Worm (Caenorhabditis elegans) whole organism, mixed stage, embryonic: ENCODE measurements around the gene srh-74.

Experiments
- M03D4.4 ChIP-seq: sonication (generic microtip); optimal IDR thresholded peaks from 2 replicates; lab custom pipeline; 2017; ENCODE audit warnings: mild to moderate bottlenecking, missing genetic modification characterization, missing compliant biosample characterization
- bed-3 ChIP-seq: fragments of 200-800 bp; sonication (Bioruptor generic); optimal IDR thresholded peaks from 3 replicates; lab custom pipeline; 2018; ENCODE audit warnings: mild to moderate bottlenecking, missing genetic modification characterization, moderate library complexity, missing compliant biosample characterization
- blmp-1 ChIP-seq: fragments of 150-350 bp; optimal IDR thresholded peaks from 2 replicates; lab custom pipeline; 2014; ENCODE audit warnings: missing biosample characterization, missing genetic modification characterization
- ceh-39 ChIP-seq: fragments of 150-350 bp; optimal IDR thresholded peaks from 2 replicates; lab custom pipeline; 2014; ENCODE audit warnings: missing biosample characterization, missing genetic modification characterization
- ceh-43 ChIP-seq: fragments of 200-800 bp; sonication (Bioruptor generic); optimal IDR thresholded peaks from 2 replicates; lab custom pipeline; 2018; ENCODE audit warnings: mild to moderate bottlenecking, missing genetic modification characterization, moderate library complexity, missing compliant biosample characterization
- ceh-83 ChIP-seq: fragments of 200-800 bp; sonication (Bioruptor generic); optimal IDR thresholded peaks from 2 replicates; lab custom pipeline; 2018; ENCODE audit warnings: mild to moderate bottlenecking, missing genetic modification characterization, missing compliant biosample characterization
- ces-1 ChIP-seq: fragments of 150-350 bp; optimal IDR thresholded peaks from 2 replicates; lab custom pipeline; 2014; ENCODE audit warnings: missing biosample characterization, missing genetic modification reagents, missing genetic modification characterization
- cnd-1 ChIP-seq: fragments of 200-800 bp; sonication (Bioruptor generic); optimal IDR thresholded peaks from 2 replicates; lab custom pipeline; 2018; ENCODE audit warnings: mild to moderate bottlenecking, missing genetic modification characterization, missing compliant biosample characterization
- drap-1 ChIP-seq: fragments of 200-800 bp; sonication (Bioruptor generic); optimal IDR thresholded peaks from 3 replicates; lab custom pipeline; 2018; ENCODE audit warnings: mild to moderate bottlenecking, missing genetic modification characterization, missing compliant biosample characterization
- elt-1 ChIP-seq: sonication (generic microtip); optimal IDR thresholded peaks from 2 replicates; lab custom pipeline; 2017; ENCODE audit warnings: missing genetic modification characterization, mild to moderate bottlenecking, missing compliant biosample characterization, antibody characterized with exemption, moderate library complexity, borderline replicate concordance; ENCODE audit not compliant: insufficient read depth
- elt-3 ChIP-seq: fragments of 150-350 bp; optimal IDR thresholded peaks from 2 replicates; lab custom pipeline; 2014; ENCODE audit warnings: missing biosample characterization, missing genetic modification characterization
- flh-1 ChIP-seq: fragments of 200-800 bp; sonication (Bioruptor generic); optimal IDR thresholded peaks from 2 replicates; lab custom pipeline; 2018; ENCODE audit warnings: mild to moderate bottlenecking, missing genetic modification characterization, moderate library complexity, missing compliant biosample characterization
- ham-2 ChIP-seq: fragments of 200-800 bp; sonication (Bioruptor generic); optimal IDR thresholded peaks from 2 replicates; lab custom pipeline; 2018; ENCODE audit warnings: mild to moderate bottlenecking, missing genetic modification characterization, missing compliant biosample characterization
- hlh-1 ChIP-seq: fragments of 150-350 bp; optimal IDR thresholded peaks from 2 replicates; lab custom pipeline; 2014; ENCODE audit warnings: missing biosample characterization, missing genetic modification reagents, missing genetic modification characterization
- lin-13 ChIP-seq: fragments of 150-350 bp; optimal IDR thresholded peaks from 2 replicates; lab custom pipeline; 2014; ENCODE audit warnings: missing biosample characterization, missing genetic modification characterization
- lin-32 ChIP-seq: fragments of 200-800 bp; sonication (Bioruptor generic); optimal IDR thresholded peaks from 2 replicates; lab custom pipeline; 2018; ENCODE audit warnings: mild to moderate bottlenecking, missing genetic modification characterization, missing compliant biosample characterization
- lsy-2 ChIP-seq: fragments of 150-350 bp; optimal IDR thresholded peaks from 2 replicates; lab custom pipeline; 2014; ENCODE audit warnings: missing biosample characterization, missing genetic modification characterization
- mab-5 ChIP-seq: fragments of 150-350 bp; optimal IDR thresholded peaks from 2 replicates; lab custom pipeline; 2014; ENCODE audit warnings: missing biosample characterization, missing genetic modification characterization
- mep-1 ChIP-seq: fragments of 150-350 bp; optimal IDR thresholded peaks from 2 replicates; lab custom pipeline; 2017; ENCODE audit warnings: missing biosample characterization, missing genetic modification reagents, missing genetic modification characterization, inconsistent platforms
- mls-2 ChIP-seq: sonication (generic microtip); optimal IDR thresholded peaks from 2 replicates; lab custom pipeline; 2016; ENCODE audit warnings: mild to moderate bottlenecking, missing genetic modification characterization, moderate library complexity, missing compliant biosample characterization
- nhr-12 ChIP-seq: fragments of 150-350 bp; optimal IDR thresholded peaks from 2 replicates; lab custom pipeline; 2014; ENCODE audit warnings: missing biosample characterization, missing genetic modification characterization
- nhr-2 ChIP-seq: fragments of 150-350 bp; optimal IDR thresholded peaks from 2 replicates; lab custom pipeline; 2014; ENCODE audit warnings: missing biosample characterization, missing genetic modification characterization
- nhr-237 ChIP-seq: fragments of 150-350 bp; optimal IDR thresholded peaks from 2 replicates; lab custom pipeline; 2014; ENCODE audit warnings: missing biosample characterization, missing genetic modification characterization
- nhr-28 ChIP-seq: fragments of 150-350 bp; optimal IDR thresholded peaks from 2 replicates; lab custom pipeline; 2014; ENCODE audit warnings: missing biosample characterization, missing genetic modification characterization
- nhr-76 ChIP-seq: sonication (generic microtip); optimal IDR thresholded peaks from 2 replicates; lab custom pipeline; 2017; ENCODE audit warnings: missing biosample characterization, missing genetic modification characterization
- pha-4 ChIP-seq: fragments of 150-350 bp; optimal IDR thresholded peaks from 2 replicates; lab custom pipeline; 2018; ENCODE audit warnings: missing biosample characterization, missing genetic modification reagents, missing genetic modification characterization
- sem-2 ChIP-seq: fragments of 200-800 bp; sonication (Bioruptor generic); optimal IDR thresholded peaks from 2 replicates; lab custom pipeline; 2018; ENCODE audit warnings: mild to moderate bottlenecking, missing genetic modification characterization, missing compliant biosample characterization
- snpc-4 ChIP-seq: fragments of 150-350 bp; optimal IDR thresholded peaks from 2 replicates; lab custom pipeline; 2014; ENCODE audit warnings: missing biosample characterization, missing genetic modification characterization
- sptf-1 ChIP-seq: sonication (generic microtip); optimal IDR thresholded peaks from 2 replicates; lab custom pipeline; 2017; ENCODE audit warnings: mild to moderate bottlenecking, missing genetic modification characterization, moderate library complexity, missing compliant biosample characterization
- tbx-8 ChIP-seq: fragments of 200-800 bp; sonication (Bioruptor generic); optimal IDR thresholded peaks from 2 replicates; lab custom pipeline; 2018; ENCODE audit warnings: mild to moderate bottlenecking, missing genetic modification characterization, moderate library complexity, missing compliant biosample characterization
- unc-120 ChIP-seq: sonication (generic microtip); optimal IDR thresholded peaks from 2 replicates; lab custom pipeline; 2017; ENCODE audit warnings: missing genetic modification characterization, missing compliant biosample characterization; ENCODE audit not compliant: poor library complexity, severe bottlenecking
- unc-39 ChIP-seq: fragments of 150-350 bp; optimal IDR thresholded peaks from 2 replicates; lab custom pipeline; 2014; ENCODE audit warnings: missing biosample characterization, missing genetic modification characterization
- unc-62 ChIP-seq: fragments of 150-350 bp; optimal IDR thresholded peaks from 2 replicates; lab custom pipeline; 2014; ENCODE audit warnings: missing biosample characterization, missing genetic modification reagents, missing genetic modification characterization
- zip-8 ChIP-seq: fragments of 150-350 bp; optimal IDR thresholded peaks from 2 replicates; lab custom pipeline; 2014; ENCODE audit warnings: missing biosample characterization, missing genetic modification characterization
- ztf-11 ChIP-seq: fragments of 150-350 bp; optimal IDR thresholded peaks from 2 replicates; lab custom pipeline; 2014; ENCODE audit warnings: missing biosample characterization, missing genetic modification characterization

Gene srh-74

ce11 chrV:11080345-11081102 lies 31.9 kb upstream of the srh-74 start, which contains the start of gene act-1:
TSS of gene act-1 (plus strand) at chrV:11081052.
- no peak for TF ChIP-seq snpc-4 (tag; lab: Kevin White, UChicago)
- TF ChIP-seq hlh-1 = peak; percentile 40
- TF ChIP-seq lin-32 (GFP tag; lab: Kevin White, UChicago) = no peak
- TF ChIP-seq unc-120 (tag; lab: Kevin White, UChicago) = peak; percentile 95
- TF ChIP-seq lsy-2 (tag; lab: Kevin White, UChicago) = no peak
- TF ChIP-seq mab-5 (tag; lab: Kevin White, UChicago) = no peak
- TF ChIP-seq unc-62 (GFP tag; lab: Kevin White, UChicago) = peak; percentile 32
- TF ChIP-seq elt-3 (tag; lab: Kevin White, UChicago) = no peak
- no peak for TF ChIP-seq nhr-28
- no peak for TF ChIP-seq nhr-12 (tag; lab: Kevin White, UChicago)
- TF ChIP-seq nhr-2 (tag; lab: Kevin White, UChicago) = no peak
- peak; percentile 21 for TF ChIP-seq sptf-1 (tag; lab: Kevin White, UChicago)
- TF ChIP-seq cnd-1 (tag; lab: Kevin White, UChicago) = no peak
- no peak for TF ChIP-seq nhr-76 (tag; lab: Kevin White, UChicago)
- TF ChIP-seq bed-3 (GFP tag; lab: Kevin White, UChicago) = no peak
- no peak for TF ChIP-seq sem-2 (GFP tag; lab: Kevin White, UChicago)
- TF ChIP-seq flh-1 (GFP tag; lab: Kevin White, UChicago) = no peak
- no peak for TF ChIP-seq ces-1 (GFP tag; lab: Kevin White, UChicago)
- peak; percentile 43 for TF ChIP-seq M03D4.4 (tag; lab: Kevin White, UChicago)
- no peak for TF ChIP-seq nhr-237
- TF ChIP-seq mep-1 (tag; lab: Kevin White, UChicago) = no peak

ce11 chrV:11078874-11079273 lies 30.3 kb upstream of the srh-74 start:
- TF ChIP-seq unc-120 (tag; lab: Kevin White, UChicago) (no peak), ham-2 (no peak), mep-1 (tag; lab: Kevin White, UChicago) (no peak), blmp-1 (tag; lab: Kevin White, UChicago) (no peak), nhr-28 (no peak), ces-1 (GFP tag; lab: Kevin White, UChicago) (no peak), bed-3 (GFP tag; lab: Kevin White, UChicago) (no peak), drap-1 (no peak), nhr-12 (tag; lab: Kevin White, UChicago) (no peak), flh-1 (GFP tag; lab: Kevin White, UChicago) (no peak), mab-5 (tag; lab: Kevin White, UChicago) (no peak), ceh-83 (GFP tag; lab: Kevin White, UChicago) (no peak), ceh-39 (tag; lab: Kevin White, UChicago) (no peak), lin-32 (GFP tag; lab: Kevin White, UChicago) (no peak), mls-2 (tag; lab: Kevin White, UChicago) (no peak), unc-39 (tag; lab: Kevin White, UChicago) (no peak), ztf-11 (no peak), zip-8 (tag; lab: Kevin White, UChicago) (no peak), sem-2 (GFP tag; lab: Kevin White, UChicago) (no peak), tbx-8 (GFP tag; lab: Kevin White, UChicago) (no peak)
- TF ChIP-seq, all 35 proteins: peak for 0

DNA sequence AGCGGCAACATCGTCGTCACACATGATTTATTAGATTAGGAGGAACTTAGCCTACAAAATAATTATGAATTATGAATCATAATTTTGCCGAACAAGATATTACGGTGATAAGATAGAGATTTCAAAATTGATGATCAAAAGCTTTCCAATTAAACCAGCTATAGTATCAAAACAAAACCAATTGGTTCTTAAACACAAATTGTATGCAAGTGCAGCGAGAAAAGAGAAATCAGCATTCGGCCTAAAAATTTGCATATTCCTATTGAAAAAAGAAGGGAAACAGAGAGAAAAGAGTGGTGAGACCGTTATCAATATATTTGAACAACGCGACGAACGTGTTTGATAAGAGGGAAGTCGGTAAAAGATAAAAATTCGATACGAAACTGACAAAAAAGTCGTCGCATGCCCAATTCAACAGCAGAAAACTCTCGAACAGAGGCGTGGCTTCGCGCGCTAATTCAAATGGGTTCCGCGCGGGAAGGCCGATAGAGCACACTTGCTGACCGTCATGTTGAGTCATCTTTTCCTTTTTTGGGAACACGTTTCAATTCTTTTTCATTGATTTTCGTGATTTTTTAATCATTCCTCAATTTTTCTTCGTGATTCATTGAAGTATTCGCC lies 29.6 kb upstream of the srh-74 start, which contains the start of gene act-2:
TSS of gene act-2 (minus strand) at position 51 of the 621 bp plus-strand sequence.
- TF ChIP-seq flh-1 (GFP tag; lab: Kevin White, UChicago) = no peak
- TF ChIP-seq tbx-8 (GFP tag; lab: Kevin White, UChicago) = no peak
- TF ChIP-seq ztf-11 = no peak
- TF ChIP-seq ceh-83 (GFP tag; lab: Kevin White, UChicago) = no peak
- no peak for TF ChIP-seq M03D4.4 (tag; lab: Kevin White, UChicago)
- no peak for TF ChIP-seq nhr-28
- no peak for TF ChIP-seq ceh-43 (GFP tag; lab: Kevin White, UChicago)
- TF ChIP-seq snpc-4 (tag; lab: Kevin White, UChicago) = no peak
- TF ChIP-seq pha-4 (tag; lab: Kevin White, UChicago) = peak; percentile 76
- TF ChIP-seq mab-5 (tag; lab: Kevin White, UChicago) = no peak
- TF ChIP-seq bed-3 (GFP tag; lab: Kevin White, UChicago) = no peak
- TF ChIP-seq drap-1 = no peak
- no peak for TF ChIP-seq nhr-12 (tag; lab: Kevin White, UChicago)
- no peak for TF ChIP-seq sptf-1 (tag; lab: Kevin White, UChicago)
- no peak for TF ChIP-seq nhr-2 (tag; lab: Kevin White, UChicago)
- TF ChIP-seq nhr-76 (tag; lab: Kevin White, UChicago) = no peak
- TF ChIP-seq elt-1 = no peak
- peak; percentile 79 for TF ChIP-seq mep-1 (tag; lab: Kevin White, UChicago)
- no peak for TF ChIP-seq zip-8 (tag; lab: Kevin White, UChicago)
- peak; percentile 49 for TF ChIP-seq cnd-1 (tag; lab: Kevin White, UChicago)
- no peak for TF ChIP-seq lin-32 (GFP tag; lab: Kevin White, UChicago)
- peak; percentile 74 for TF ChIP-seq ceh-39 (tag; lab: Kevin White, UChicago)
- peak; percentile 19 for TF ChIP-seq nhr-237
- no peak for TF ChIP-seq ham-2
- TF ChIP-seq blmp-1 (tag; lab: Kevin White, UChicago) = no peak
- TF ChIP-seq mls-2 (tag; lab: Kevin White, UChicago) = no peak
- TF ChIP-seq hlh-1 = no peak
- no peak for TF ChIP-seq sem-2 (GFP tag; lab: Kevin White, UChicago)
- peak; percentile 64 for TF ChIP-seq lsy-2 (tag; lab: Kevin White, UChicago)
- TF ChIP-seq lin-13 (tag; lab: Kevin White, UChicago) = peak; percentile 67
- no peak for TF ChIP-seq unc-62 (GFP tag; lab: Kevin White, UChicago)
- no peak for TF ChIP-seq elt-3 (tag; lab: Kevin White, UChicago)
- peak; percentile 46 for TF ChIP-seq unc-120 (tag; lab: Kevin White, UChicago)
- TF ChIP-seq ces-1 (GFP tag; lab: Kevin White, UChicago) = peak; percentile 69
- no peak for TF ChIP-seq unc-39 (tag; lab: Kevin White, UChicago)
